Worm (Caenorhabditis elegans): Measurements from ENCODE around the gene K07H8.12.

The K07H8.12 gene

ce11 chrIV:8266024-8266949, 10.2 kb downstream of the K07H8.12 start (continued):
- no peak; the same call in 1 of the 2 replicates for TF ChIP-seq ztf-28 (GFP tag; IDR thresholded peaks at IDR 0.05)
- no peak for TF ChIP-seq die-1 (tag; optimal IDR thresholded peaks at IDR 0.05)
- peak; percentile 76 for TF ChIP-seq nhr-80 (tag; optimal IDR thresholded peaks at IDR 0.05)
- no peak for TF ChIP-seq C17E4.6 (GFP tag; IDR thresholded peaks at IDR 0.05)
- no peak for TF ChIP-seq mes-4 (tag; optimal IDR thresholded peaks at IDR 0.05)
- TF ChIP-seq C06A6.2 (GFP tag; conservative IDR thresholded peaks at IDR 0.05) = no peak
- no peak for TF ChIP-seq madf-8 (GFP tag; conservative IDR thresholded peaks at IDR 0.05)
- TF ChIP-seq hlh-12 (tag; optimal IDR thresholded peaks at IDR 0.05) = no peak
- no peak for TF ChIP-seq fkh-3 (tag; optimal IDR thresholded peaks at IDR 0.05)
- no peak for TF ChIP-seq rpc-1 (optimal IDR thresholded peaks at IDR 0.05)
- no peak for TF ChIP-seq rpc-1 (tag; optimal IDR thresholded peaks at IDR 0.05)
- TF ChIP-seq unc-62 (GFP tag; optimal IDR thresholded peaks at IDR 0.05) = no peak
- TF ChIP-seq mxl-1 (tag; optimal IDR thresholded peaks at IDR 0.05) = no peak
- peak; percentile 80 for TF ChIP-seq cebp-2 (GFP tag; IDR thresholded peaks at IDR 0.05)
- TF ChIP-seq Y53F4B.3 (GFP tag; IDR thresholded peaks at IDR 0.05) = no peak
- no peak for TF ChIP-seq F22D6.2 (tag; optimal IDR thresholded peaks at IDR 0.05)
- TF ChIP-seq ama-1 (optimal IDR thresholded peaks at IDR 0.05) = peak; percentile 7
- TF ChIP-seq ama-1 (GFP tag; optimal IDR thresholded peaks at IDR 0.05) = no peak
- TF ChIP-seq T07F8.4 (tag; optimal IDR thresholded peaks at IDR 0.05) = no peak
- TF ChIP-seq ztf-6 (GFP tag; IDR thresholded peaks at IDR 0.05) = no peak
- TF ChIP-seq aptf-2 (GFP tag; conservative IDR thresholded peaks at IDR 0.05) = no peak
- no peak for TF ChIP-seq lin-40 (tag; optimal IDR thresholded peaks at IDR 0.05)
- TF ChIP-seq let-607 (tag; optimal IDR thresholded peaks at IDR 0.05) = no peak
- no peak for TF ChIP-seq dpl-1 (GFP tag; optimal IDR thresholded peaks at IDR 0.05)
- peak; percentile 26 for TF ChIP-seq chd-7 (tag; optimal IDR thresholded peaks at IDR 0.05)
- TF ChIP-seq nhr-90 (tag; optimal IDR thresholded peaks at IDR 0.05) = peak; percentile 78
- TF ChIP-seq ztf-25 (GFP tag; IDR thresholded peaks at IDR 0.05) = no peak
- TF ChIP-seq lsl-1 (GFP tag; optimal IDR thresholded peaks at IDR 0.05) = no peak
- no peak for TF ChIP-seq B0035.1 (tag; optimal IDR thresholded peaks at IDR 0.05)
- TF ChIP-seq ztf-18 (tag; optimal IDR thresholded peaks at IDR 0.05) = no peak
- no peak for TF ChIP-seq ceh-100 (GFP tag; IDR thresholded peaks at IDR 0.05)
- no peak for TF ChIP-seq rec-8 (tag; optimal IDR thresholded peaks at IDR 0.05)
- TF ChIP-seq F33H1.4 (GFP tag; IDR thresholded peaks at IDR 0.05) = peak; percentile 8; the same call in 1 of the 2 replicates
- TF ChIP-seq dpff-1 (tag; optimal IDR thresholded peaks at IDR 0.05) = no peak
- TF ChIP-seq atf-7 (tag; optimal IDR thresholded peaks at IDR 0.05) = peak; percentile 62
- TF ChIP-seq F39B2.1 (GFP tag; IDR thresholded peaks at IDR 0.05) = no peak
- TF ChIP-seq athp-1 (tag; optimal IDR thresholded peaks at IDR 0.05) = no peak
- TF ChIP-seq Y67H2A.10 (GFP tag; conservative IDR thresholded peaks at IDR 0.05) = no peak
- TF ChIP-seq unc-130 (GFP tag; optimal IDR thresholded peaks at IDR 0.05) = no peak
- TF ChIP-seq nfya-2 (GFP tag; IDR thresholded peaks at IDR 0.05) = 0 out of 2 replicates have a peak, but pooled peaks have one; percentile 68

ce11 chrIV:8262671-8263070, 13.8 kb downstream of the K07H8.12 start:
- TF ChIP-seq atf-7 (tag; optimal IDR thresholded peaks at IDR 0.05) (peak; percentile 67), rcor-1 (GFP tag; IDR thresholded peaks at IDR 0.05) (0 out of 2 replicates have a peak, but pooled peaks have one; percentile 12), C17E4.6 (GFP tag; IDR thresholded peaks at IDR 0.05) (no peak), egl-18 (GFP tag; IDR thresholded peaks at IDR 0.05) (no peak), xnd-1 (tag; optimal IDR thresholded peaks at IDR 0.05) (no peak), hmg-1.2 (GFP tag; IDR thresholded peaks at IDR 0.05) (no peak), madf-3 (GFP tag; IDR thresholded peaks at IDR 0.05) (peak; percentile 60; the same call in 1 of the 2 replicates), F22D6.2 (tag; optimal IDR thresholded peaks at IDR 0.05) (peak; percentile 26), Y53G8AR.9 (GFP tag; conservative IDR thresholded peaks at IDR 0.05) (0 out of 2 replicates have a peak, but pooled peaks have one; percentile 7), ama-1 (optimal IDR thresholded peaks at IDR 0.05) (no peak), ama-1 (GFP tag; optimal IDR thresholded peaks at IDR 0.05) (no peak), B0336.3 (GFP tag; IDR thresholded peaks at IDR 0.05) (0 out of 2 replicates have a peak, but pooled peaks have one; percentile 2), Y67H2A.10 (GFP tag; conservative IDR thresholded peaks at IDR 0.05) (no peak), ztf-6 (GFP tag; IDR thresholded peaks at IDR 0.05) (no peak), F37B4.10 (GFP tag; IDR thresholded peaks at IDR 0.05) (0 out of 2 replicates have a peak, but pooled peaks have one; percentile 4), nhr-90 (tag; optimal IDR thresholded peaks at IDR 0.05) (peak; percentile 52), tbx-9 (tag; optimal IDR thresholded peaks at IDR 0.05; ENCODE audit: borderline replicate concordance) (no peak)
